Worm (Caenorhabditis elegans) whole organism, L4/young adult: ENCODE data around the gene elpc-3.

ENCODE experiments used
- W03F9.2 ChIP-seq: fragments of 150-350 bp; optimal IDR thresholded peaks from 2 replicates; lab custom pipeline; 2014; ENCODE audit warnings: missing biosample characterization, missing genetic modification characterization
- dao-5 ChIP-seq: sonication (generic microtip); optimal IDR thresholded peaks from 2 replicates; lab custom pipeline; 2016; ENCODE audit warnings: missing genotype, missing genetic modification characterization, moderate library complexity, missing compliant biosample characterization
- him-1 ChIP-seq: sonication (generic microtip); optimal IDR thresholded peaks from 2 replicates; lab custom pipeline; 2016; ENCODE audit warnings: missing genotype, missing genetic modification reagents, missing genetic modification characterization, missing compliant biosample characterization

ce11 chrV:12153784-12154183, 27.4 kb downstream of the elpc-3 start:
- TF ChIP-seq W03F9.2 (tag; lab: Kevin White, UChicago): no peak
- no peak for TF ChIP-seq dao-5 (tag; lab: Kevin White, UChicago)
- TF ChIP-seq him-1 (tag; lab: Kevin White, UChicago): no peak
